Fruit fly (Drosophila melanogaster): ENCODE results near the gene grn.

grn gene

DNA sequence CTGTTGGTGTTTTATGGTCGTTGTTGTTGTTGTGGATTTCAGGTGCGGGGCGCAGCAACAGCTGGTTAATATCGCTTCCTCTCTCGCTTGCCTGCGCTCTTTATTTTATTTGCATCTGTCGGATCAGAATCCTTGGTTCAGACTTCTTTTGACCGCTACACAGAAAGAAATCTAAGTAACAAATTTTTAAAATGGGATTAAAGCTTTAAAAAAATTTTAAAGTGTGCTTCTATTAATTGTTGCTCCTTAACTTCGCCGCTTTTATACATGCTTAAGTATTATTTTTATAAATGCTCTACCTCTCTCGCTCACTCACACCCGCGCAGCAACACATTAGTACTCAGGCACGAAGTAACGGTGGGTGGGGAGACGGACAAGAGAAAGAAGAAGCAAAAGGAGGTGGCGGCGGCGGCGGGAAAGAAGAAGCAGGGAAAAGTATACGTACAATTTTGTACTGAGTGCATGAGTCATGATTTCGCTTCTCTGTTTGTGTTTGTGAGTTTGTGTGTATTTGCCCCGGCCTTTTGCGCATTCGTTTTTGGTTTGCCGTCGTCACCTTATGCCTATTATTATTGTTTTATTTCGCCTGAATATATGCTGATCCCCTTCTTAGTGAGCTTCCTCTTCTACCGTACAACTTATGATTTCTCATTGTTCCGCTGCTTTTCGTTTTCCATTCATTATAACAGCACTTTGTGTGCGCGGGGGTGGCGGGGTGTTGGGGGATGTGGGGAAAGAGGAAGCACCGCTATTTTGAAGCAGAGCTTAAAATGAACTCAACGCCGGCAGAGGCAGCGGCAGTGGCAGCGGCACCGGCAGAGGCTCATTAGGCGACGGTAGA lies 67.2 kb downstream of the grn start (continued):
- TF ChIP-seq unc-4 (GFP tag; IDR thresholded peaks at IDR 0.05; ENCODE audit: partially characterized antibody) (no peak), al (GFP tag; IDR thresholded peaks at IDR 0.05) (peak; percentile 58), CG11696 (GFP tag; IDR thresholded peaks at IDR 0.05) (0 out of 2 replicates have a peak, but pooled peaks have one; percentile 52), trh (GFP tag; optimal IDR thresholded peaks at IDR 0.05) (no peak), pros (GFP tag; optimal IDR thresholded peaks at IDR 0.05) (peak; percentile 68), Dip3 (GFP tag; optimal IDR thresholded peaks at IDR 0.05) (peak; percentile 70), usp (GFP tag; optimal IDR thresholded peaks at IDR 0.05) (no peak), NC2α (GFP tag; optimal IDR thresholded peaks at IDR 0.05) (peak; percentile 41), CG6854 (GFP tag; optimal IDR thresholded peaks at IDR 0.05) (peak; percentile 80), zfh1 (GFP tag; IDR thresholded peaks at IDR 0.05) (peak; percentile 85), HLH3B (GFP tag; IDR thresholded peaks at IDR 0.05) (peak; percentile 79), dpn (GFP tag; optimal IDR thresholded peaks at IDR 0.05) (peak; percentile 77 to 88), CG15696 (tag; optimal IDR thresholded peaks at IDR 0.05) (peak; percentile 84), wek (GFP tag; optimal IDR thresholded peaks at IDR 0.05) (peak; percentile 18), sc (optimal IDR thresholded peaks at IDR 0.05) (no peak), sc (GFP tag; optimal IDR thresholded peaks at IDR 0.05) (peak; percentile 54), Awh (GFP tag; IDR thresholded peaks at IDR 0.05) (peak; percentile 83), shn (GFP tag; optimal IDR thresholded peaks at IDR 0.05) (peak; percentile 77), CG9797 (GFP tag; optimal IDR thresholded peaks at IDR 0.05) (no peak), Dref (GFP tag; IDR thresholded peaks at IDR 0.05) (no peak), zen (tag; optimal IDR thresholded peaks at IDR 0.05) (peak; percentile 92), CG8089 (GFP tag; optimal IDR thresholded peaks at IDR 0.05) (peak; percentile 75), tll (GFP tag; optimal IDR thresholded peaks at IDR 0.05) (peak in 1 of 2 experiments; percentile 19), wdn (GFP tag; IDR thresholded peaks at IDR 0.05) (peak; percentile 82), gem (tag; optimal IDR thresholded peaks at IDR 0.05) (peak; percentile 87), unpg (GFP tag; optimal IDR thresholded peaks at IDR 0.05) (peak; percentile 86), klu (GFP tag; IDR thresholded peaks at IDR 0.05) (peak; percentile 63), so (GFP tag; IDR thresholded peaks at IDR 0.05) (peak; percentile 78; the same call in 2 of the 3 replicates), CTCF (GFP tag; optimal IDR thresholded peaks at IDR 0.05) (peak; percentile 2), mam (GFP tag; optimal IDR thresholded peaks at IDR 0.05) (peak; percentile 76), Usf (GFP tag; optimal IDR thresholded peaks at IDR 0.05) (peak; percentile 47), croc (GFP tag; conservative IDR thresholded peaks at IDR 0.05) (peak; percentile 63), B-H2 (GFP tag; optimal IDR thresholded peaks at IDR 0.05) (peak; percentile 26), CG14860 (GFP tag; IDR thresholded peaks at IDR 0.05; ENCODE audit: partially characterized antibody) (no peak), CG17359 (tag; optimal IDR thresholded peaks at IDR 0.05) (peak; percentile 89), Hr78 (GFP tag; optimal IDR thresholded peaks at IDR 0.05) (peak in 1 of 2 experiments; percentile 39), mirr (GFP tag; optimal IDR thresholded peaks at IDR 0.05) (no peak), Mad (GFP tag; optimal IDR thresholded peaks at IDR 0.05) (peak; percentile 64), Fer2 (tag; optimal IDR thresholded peaks at IDR 0.05) (peak; percentile 22), CG10462 (GFP tag; optimal IDR thresholded peaks at IDR 0.05) (peak; percentile 44), stwl (tag; optimal IDR thresholded peaks at IDR 0.05) (peak; percentile 38), Vsx1 (GFP tag; optimal IDR thresholded peaks at IDR 0.05) (peak; percentile 24), ci (GFP tag; IDR thresholded peaks at IDR 0.05) (peak; percentile 89), Lpt (GFP tag; optimal IDR thresholded peaks at IDR 0.05) (no peak), tio (GFP tag; optimal IDR thresholded peaks at IDR 0.05) (peak; percentile 73), CG12299 (tag; optimal IDR thresholded peaks at IDR 0.05) (peak; percentile 79), Ada2b (GFP tag; IDR thresholded peaks at IDR 0.05) (peak; percentile 77), TFAM (GFP tag; optimal IDR thresholded peaks at IDR 0.05) (no peak), CG2120 (GFP tag; optimal IDR thresholded peaks at IDR 0.05) (peak; percentile 87), NC2β (GFP tag; optimal IDR thresholded peaks at IDR 0.05) (peak; percentile 78)

Measured in whole organism, embryonic.